Worm (Caenorhabditis elegans): Measurements from ENCODE around the gene srv-31.

ce11 chrIV:6227974-6228373 lies 43.8 kb downstream of the srv-31 start, which contains the start of gene C49A9.1:
- no peak for TF ChIP-seq zip-5 (tag; optimal IDR thresholded peaks at IDR 0.05)
- TF ChIP-seq pha-4 (tag; optimal IDR thresholded peaks at IDR 0.05): no peak
- no peak for TF ChIP-seq ceh-34 (tag; optimal IDR thresholded peaks at IDR 0.05)
- no peak for TF ChIP-seq hlh-6 (tag; optimal IDR thresholded peaks at IDR 0.05)
- TF ChIP-seq F13H6.1 (tag; optimal IDR thresholded peaks at IDR 0.05): no peak

Data from whole organism, late embryonic.